Worm (Caenorhabditis elegans): ENCODE results near the gene K02F6.6.

Gene K02F6.6

DNA sequence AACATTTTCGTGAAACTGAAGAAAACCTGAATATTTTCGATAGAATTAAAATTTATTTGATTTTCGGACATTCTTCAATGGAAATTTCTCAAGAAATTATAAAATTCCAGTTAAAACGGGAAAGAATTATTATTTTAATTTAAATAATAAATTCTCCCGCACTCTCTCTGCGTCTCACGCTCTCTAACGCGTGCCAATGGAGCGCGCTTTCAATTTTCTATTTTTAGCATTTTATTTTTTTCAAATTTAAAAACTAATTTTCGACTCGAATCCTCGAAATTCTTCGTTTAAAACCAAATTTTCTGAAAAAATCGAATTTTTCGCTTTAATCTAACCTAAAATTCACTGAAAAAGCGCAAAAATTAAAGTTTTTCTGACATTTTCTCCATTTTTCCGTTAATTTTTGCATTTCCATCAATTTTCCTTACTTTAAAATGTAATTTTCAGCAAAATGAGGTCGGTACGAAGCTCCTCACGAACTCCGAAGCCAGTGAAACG lies 26.1 kb upstream of the K02F6.6 start, which contains the start of gene gbas-1:
TSS of gene gbas-1 (plus strand) at position 448 of the 498 bp plus-strand sequence.
- TF ChIP-seq duxl-1 (tag; optimal IDR thresholded peaks at IDR 0.05; ENCODE audit: poor library complexity) = peak; percentile 87
- TF ChIP-seq saeg-2 (GFP tag; IDR thresholded peaks at IDR 0.05) = no peak
- no peak for TF ChIP-seq hlh-30 (tag; optimal IDR thresholded peaks at IDR 0.05; ENCODE audit: insufficient read depth)
- TF ChIP-seq hlh-11 (tag; optimal IDR thresholded peaks at IDR 0.05) = no peak
- TF ChIP-seq lsy-2 (tag; optimal IDR thresholded peaks at IDR 0.05) = peak in 1 of 2 experiments; percentile 70
- TF ChIP-seq aly-2 (tag; optimal IDR thresholded peaks at IDR 0.05) = no peak
- TF ChIP-seq Y105C5A.15 (GFP tag; IDR thresholded peaks at IDR 0.05) = no peak
- TF ChIP-seq snpc-4 (tag; optimal IDR thresholded peaks at IDR 0.05) = no peak
- no peak for TF ChIP-seq egl-27 (tag; optimal IDR thresholded peaks at IDR 0.05)
- no peak for TF ChIP-seq skn-1 (tag; optimal IDR thresholded peaks at IDR 0.05)
- no peak for TF ChIP-seq mep-1 (tag; optimal IDR thresholded peaks at IDR 0.05)
- TF ChIP-seq F37D6.2 (tag; optimal IDR thresholded peaks at IDR 0.05) = no peak
- TF ChIP-seq lin-29 (GFP tag; IDR thresholded peaks at IDR 0.05) = no peak
- no peak for TF ChIP-seq nhr-28 (tag; optimal IDR thresholded peaks at IDR 0.05)
- TF ChIP-seq hif-1 (tag; optimal IDR thresholded peaks at IDR 0.05) = no peak
- no peak for TF ChIP-seq nhr-102 (tag; optimal IDR thresholded peaks at IDR 0.05)
- no peak for TF ChIP-seq lin-15B (tag; optimal IDR thresholded peaks at IDR 0.05)
- no peak for TF ChIP-seq R02D3.7 (tag; optimal IDR thresholded peaks at IDR 0.05)
- peak; percentile 6 for TF ChIP-seq nhr-6 (tag; optimal IDR thresholded peaks at IDR 0.05)
- no peak for TF ChIP-seq ama-1 (optimal IDR thresholded peaks at IDR 0.05)
- TF ChIP-seq F49E8.2 (tag; optimal IDR thresholded peaks at IDR 0.05; ENCODE audit: borderline replicate concordance) = no peak
- no peak for TF ChIP-seq nhr-10 (tag; optimal IDR thresholded peaks at IDR 0.05)
- TF ChIP-seq ceh-82 (tag; optimal IDR thresholded peaks at IDR 0.05) = no peak
- no peak for TF ChIP-seq zag-1 (tag; optimal IDR thresholded peaks at IDR 0.05)
- peak; percentile 56 for TF ChIP-seq mes-2 (tag; optimal IDR thresholded peaks at IDR 0.05; ENCODE audit: poor library complexity, severe bottlenecking)
- TF ChIP-seq php-3 (GFP tag; IDR thresholded peaks at IDR 0.05) = no peak
- no peak for TF ChIP-seq attf-4 (tag; optimal IDR thresholded peaks at IDR 0.05)
- TF ChIP-seq lim-7 (GFP tag; IDR thresholded peaks at IDR 0.05) = no peak
- no peak for TF ChIP-seq nhr-11 (tag; optimal IDR thresholded peaks at IDR 0.05)
- no peak for TF ChIP-seq ZK337.2 (GFP tag; IDR thresholded peaks at IDR 0.05)
- TF ChIP-seq jun-1 (tag; optimal IDR thresholded peaks at IDR 0.05) = no peak
- no peak for TF ChIP-seq daf-19 (GFP tag; conservative IDR thresholded peaks at IDR 0.05)
- peak; percentile 72 for TF ChIP-seq dpl-1 (GFP tag; optimal IDR thresholded peaks at IDR 0.05)
- TF ChIP-seq F26F4.8 (GFP tag; conservative IDR thresholded peaks at IDR 0.05) = no peak
- TF ChIP-seq daf-16 (GFP tag; optimal IDR thresholded peaks at IDR 0.05) = no peak
- TF ChIP-seq daf-16 (tag; optimal IDR thresholded peaks at IDR 0.05) = no peak
- TF ChIP-seq mdl-1 (tag; optimal IDR thresholded peaks at IDR 0.05) = no peak
- TF ChIP-seq lin-38 (GFP tag; IDR thresholded peaks at IDR 0.05) = peak; percentile 89
- no peak for TF ChIP-seq unc-62 (GFP tag; optimal IDR thresholded peaks at IDR 0.05 in 1 of 2)
- TF ChIP-seq unc-62 (tag; optimal IDR thresholded peaks at IDR 0.05) = no peak

DNA sequence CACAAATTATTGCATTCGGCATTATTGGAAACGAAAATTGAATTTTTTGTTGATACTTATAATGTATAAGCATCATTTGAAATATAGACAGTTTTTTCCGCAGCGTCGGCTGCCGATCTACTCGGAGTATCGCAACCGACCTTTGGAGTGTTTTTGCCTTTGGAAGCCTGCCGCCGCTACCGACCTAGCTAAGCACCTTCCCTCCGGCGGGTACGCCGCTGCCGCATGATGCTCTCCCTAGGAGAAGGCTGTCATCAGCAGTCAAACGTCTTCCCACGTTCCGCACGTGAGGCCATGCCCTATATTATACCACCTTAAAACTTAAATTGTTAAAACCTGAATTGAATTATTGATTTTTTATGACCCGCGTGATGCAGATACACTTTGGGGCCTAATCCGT lies 12.1 kb upstream of the K02F6.6 start:
- TF ChIP-seq dve-1 (tag; optimal IDR thresholded peaks at IDR 0.05; ENCODE audit: insufficient read depth) (no peak), dmd-6 (GFP tag; IDR thresholded peaks at IDR 0.05) (no peak), nhr-25 (tag; optimal IDR thresholded peaks at IDR 0.05; ENCODE audit: borderline replicate concordance, insufficient read depth) (no peak), set-16 (GFP tag; IDR thresholded peaks at IDR 0.05) (peak; percentile 75), nhr-10 (tag; optimal IDR thresholded peaks at IDR 0.05) (no peak)
